Fruit fly (Drosophila melanogaster) whole organism, prepupa: ENCODE data around the gene Grip.
A peak's percentile ranks its signal among the peaks of the same experiment; 100 is the strongest.

ENCODE experiments used
- CG10631 ChIP-seq: fragments of 200-800 bp; sonication (Bioruptor generic); optimal IDR thresholded peaks from 2 replicates; lab custom pipeline; 2016; ENCODE audit warnings: missing biosample characterization, missing genetic modification characterization
- CG11294 ChIP-seq: fragments of 200-800 bp; sonication (Bioruptor generic); IDR thresholded peaks from 2 replicates; pipeline ENCODE4 v1.3.6; 2022; ENCODE audit warnings: missing biosample characterization, missing genetic modification characterization
- CG15336 ChIP-seq: fragments of 200-800 bp; sonication (Bioruptor generic); IDR thresholded peaks from 2 replicates; pipeline ENCODE4 v1.3.6; 2022; ENCODE audit warnings: missing biosample characterization, missing genetic modification characterization
- CG1621 ChIP-seq: fragments of 200-800 bp; sonication (Bioruptor generic); optimal IDR thresholded peaks from 3 replicates; lab custom pipeline; 2018; ENCODE audit warnings: missing biosample characterization, mild to moderate bottlenecking, missing genetic modification characterization
- CG16779 ChIP-seq: fragments of 200-800 bp; sonication (Bioruptor generic); optimal IDR thresholded peaks from 3 replicates; lab custom pipeline; 2017; ENCODE audit warnings: missing biosample characterization, mild to moderate bottlenecking, missing genetic modification characterization
- CG3032 ChIP-seq: fragments of 200-800 bp; optimal IDR thresholded peaks from 2 replicates; lab custom pipeline; 2019; ENCODE audit warnings: missing biosample characterization, mild to moderate bottlenecking, missing genetic modification characterization, moderate library complexity
- CG31627 ChIP-seq: fragments of 200-800 bp; sonication (Bioruptor generic); optimal IDR thresholded peaks from 3 replicates; lab custom pipeline; 2016; ENCODE audit warnings: missing biosample characterization, missing genetic modification characterization
- CG32006 ChIP-seq: fragments of 200-800 bp; sonication (Bioruptor generic); optimal IDR thresholded peaks from 3 replicates; lab custom pipeline; 2017; ENCODE audit warnings: missing biosample characterization, mild to moderate bottlenecking, missing genetic modification characterization
- CG34406 ChIP-seq: fragments of 200-800 bp; sonication (Bioruptor generic); optimal IDR thresholded peaks from 3 replicates; lab custom pipeline; 2016; ENCODE audit warnings: missing biosample characterization, missing genetic modification characterization
- CG3919 ChIP-seq: fragments of 200-800 bp; sonication (Bioruptor generic); optimal IDR thresholded peaks from 3 replicates; lab custom pipeline; 2016; ENCODE audit warnings: missing biosample characterization, missing genetic modification characterization
- CG6163 ChIP-seq: fragments of 200-800 bp; sonication (Bioruptor generic); IDR thresholded peaks from 3 replicates; pipeline ENCODE4 v1.3.6; 2022; ENCODE audit warnings: missing biosample characterization, missing genetic modification characterization
- CG6276 ChIP-seq: fragments of 200-800 bp; sonication (Bioruptor generic); optimal IDR thresholded peaks from 2 replicates; lab custom pipeline; 2017; ENCODE audit warnings: missing biosample characterization, mild to moderate bottlenecking, missing genetic modification characterization
- CG6792 ChIP-seq: fragments of 200-800 bp; sonication (Bioruptor generic); optimal IDR thresholded peaks from 3 replicates; lab custom pipeline; 2016; ENCODE audit warnings: missing biosample characterization, missing genetic modification characterization
- CG6808 ChIP-seq: fragments of 200-800 bp; sonication (Bioruptor generic); optimal IDR thresholded peaks from 3 replicates; lab custom pipeline; 2017; ENCODE audit warnings: missing biosample characterization, missing genetic modification characterization, mild to moderate bottlenecking, moderate library complexity, missing genetic modification reagents
- CG8119 ChIP-seq: fragments of 200-800 bp; sonication (Bioruptor generic); IDR thresholded peaks from 3 replicates; pipeline ENCODE4 v1.3.6; 2022; ENCODE audit warnings: missing biosample characterization, missing genetic modification characterization
- CG8319 ChIP-seq: fragments of 200-800 bp; sonication (Bioruptor generic); optimal IDR thresholded peaks from 3 replicates; lab custom pipeline; 2016; ENCODE audit warnings: missing biosample characterization, missing genetic modification characterization
- CG8632 ChIP-seq: fragments of 200-800 bp; sonication (Bioruptor generic); optimal IDR thresholded peaks from 3 replicates; lab custom pipeline; 2016; ENCODE audit warnings: missing biosample characterization, missing genetic modification characterization
- CG9139 ChIP-seq: fragments of 200-800 bp; sonication (Bioruptor generic); optimal IDR thresholded peaks from 3 replicates; lab custom pipeline; 2017; ENCODE audit warnings: missing biosample characterization, mild to moderate bottlenecking, missing genetic modification characterization
- Eip78C ChIP-seq: fragments of 200-800 bp; sonication (Bioruptor generic); peaks from one replicate; lab custom pipeline; 2016; ENCODE audit warnings: missing biosample characterization, missing genetic modification characterization
- Ets21C ChIP-seq: fragments of 200-800 bp; sonication (Bioruptor generic); optimal IDR thresholded peaks from 3 replicates; lab custom pipeline; 2016; ENCODE audit warnings: missing biosample characterization, missing genetic modification characterization
- Hr4 ChIP-seq: fragments of 200-800 bp; sonication (Bioruptor generic); optimal IDR thresholded peaks from 3 replicates; lab custom pipeline; 2016; ENCODE audit warnings: missing biosample characterization, missing genetic modification characterization
- Met ChIP-seq: fragments of 200-800 bp; sonication (Bioruptor generic); optimal IDR thresholded peaks from 3 replicates; lab custom pipeline; 2016; ENCODE audit warnings: missing biosample characterization, missing genetic modification characterization
- OdsH ChIP-seq: fragments of 200-800 bp; sonication (Bioruptor generic); optimal IDR thresholded peaks from 3 replicates; lab custom pipeline; 2016; ENCODE audit warnings: missing biosample characterization, missing genetic modification characterization
- Smox ChIP-seq: fragments of 200-800 bp; sonication (Bioruptor generic); optimal IDR thresholded peaks from 3 replicates; lab custom pipeline; 2016; ENCODE audit warnings: missing biosample characterization, missing genetic modification characterization
- Sox102F ChIP-seq: fragments of 200-800 bp; sonication (Bioruptor generic); optimal IDR thresholded peaks from 2 replicates; lab custom pipeline; 2016; ENCODE audit warnings: missing biosample characterization, mild to moderate bottlenecking, missing genetic modification characterization
- Sox14 ChIP-seq: fragments of 200-800 bp; sonication (Bioruptor generic); optimal IDR thresholded peaks from 3 replicates; lab custom pipeline; 2016; ENCODE audit warnings: missing biosample characterization, missing genetic modification characterization
- Sox15 ChIP-seq: fragments of 200-800 bp; sonication (Bioruptor generic); optimal IDR thresholded peaks from 3 replicates; lab custom pipeline; 2016; ENCODE audit warnings: missing biosample characterization, missing genetic modification characterization
- cyc ChIP-seq: fragments of 200-800 bp; sonication (Bioruptor generic); optimal IDR thresholded peaks from 3 replicates; lab custom pipeline; 2016; ENCODE audit warnings: missing biosample characterization, missing genetic modification characterization
- dsx ChIP-seq: fragments of 200-800 bp; optimal IDR thresholded peaks from 3 replicates; lab custom pipeline; 2019; ENCODE audit warnings: missing biosample characterization, mild to moderate bottlenecking, missing genetic modification characterization, moderate library complexity; ENCODE audit not compliant: poor library complexity, severe bottlenecking
- eg ChIP-seq: fragments of 200-800 bp; sonication (Bioruptor generic); IDR thresholded peaks from 3 replicates; pipeline ENCODE4 v1.3.6; 2022; ENCODE audit warnings: missing biosample characterization, missing genetic modification characterization
- esn ChIP-seq: fragments of 200-800 bp; sonication (Bioruptor generic); optimal IDR thresholded peaks from 2 replicates; lab custom pipeline; 2016; ENCODE audit warnings: missing biosample characterization, mild to moderate bottlenecking, missing genetic modification characterization, moderate library complexity
- fd85E ChIP-seq: fragments of 200-800 bp; sonication (Bioruptor generic); optimal IDR thresholded peaks from 3 replicates; lab custom pipeline; 2016; ENCODE audit warnings: missing biosample characterization, missing genetic modification characterization
- lz ChIP-seq: fragments of 200-800 bp; sonication (Bioruptor generic); optimal IDR thresholded peaks from 3 replicates; lab custom pipeline; 2016; ENCODE audit warnings: missing biosample characterization, missing genetic modification characterization
- salr ChIP-seq, 2 experiments: fragments of 200-800 bp; sonication (Bioruptor generic); optimal IDR thresholded peaks; 3 replicates each; lab custom pipeline; 2016 to 2018; ENCODE audit warnings: missing biosample characterization in 2 of 2, missing genetic modification characterization in 2 of 2, mild to moderate bottlenecking in 1 of 2
- spab ChIP-seq: fragments of 200-800 bp; sonication (Bioruptor generic); optimal IDR thresholded peaks from 2 replicates; lab custom pipeline; 2017; ENCODE audit warnings: missing biosample characterization, mild to moderate bottlenecking, missing genetic modification characterization, missing genetic modification reagents
- svp ChIP-seq: fragments of 200-800 bp; sonication (Bioruptor generic); peaks from one replicate; lab custom pipeline; 2016; ENCODE audit warnings: missing biosample characterization, missing genetic modification characterization
- topi ChIP-seq: fragments of 200-800 bp; sonication (Bioruptor generic); optimal IDR thresholded peaks from 3 replicates; lab custom pipeline; 2016; ENCODE audit warnings: missing biosample characterization, missing genetic modification characterization
- vri ChIP-seq: fragments of 200-800 bp; sonication (Bioruptor generic); optimal IDR thresholded peaks from 3 replicates; lab custom pipeline; 2016; ENCODE audit warnings: missing biosample characterization, mild to moderate bottlenecking, missing genetic modification characterization

Gene Grip

dm6 chrX:6031692-6032091 is 65.6 kb downstream of the Grip start (continued):
- TF ChIP-seq Smox (GFP tag; lab: Kevin White, UChicago), result peak; percentile 46
- TF ChIP-seq CG11294 (GFP tag; lab: Robert Waterston, UW), result no peak
- TF ChIP-seq salr (GFP tag; optimal IDR thresholded peaks at IDR 0.05; lab: Kevin White, UChicago), result no peak
- peak; percentile 5 for TF ChIP-seq Sox15 (GFP tag; lab: Kevin White, UChicago)
- TF ChIP-seq topi (GFP tag; lab: Kevin White, UChicago), result peak; percentile 66
- peak; percentile 17 for TF ChIP-seq CG8319 (GFP tag; lab: Kevin White, UChicago)
- peak; percentile 50 for TF ChIP-seq CG6792 (GFP tag; lab: Kevin White, UChicago)
- peak; percentile 49 for TF ChIP-seq Sox102F (GFP tag; lab: Kevin White, UChicago)
- peak; percentile 39 for TF ChIP-seq CG3032
- TF ChIP-seq fd85E (GFP tag; lab: Kevin White, UChicago), result no peak
- no peak for TF ChIP-seq eg (GFP tag; lab: Robert Waterston, UW)
- TF ChIP-seq CG10631 (GFP tag; lab: Kevin White, UChicago), result peak; percentile 35
- peak; percentile 38 for TF ChIP-seq CG1621 (tag; lab: Kevin White, UChicago)
- TF ChIP-seq CG32006 (GFP tag; lab: Kevin White, UChicago), result no peak
- TF ChIP-seq Sox14 (GFP tag; lab: Kevin White, UChicago), result peak; percentile 31
- no peak for TF ChIP-seq CG9139 (GFP tag; lab: Kevin White, UChicago)
- peak; percentile 79 for TF ChIP-seq svp (GFP tag; lab: Kevin White, UChicago)
- TF ChIP-seq CG8632 (GFP tag; lab: Kevin White, UChicago), result peak; percentile 21
- peak; percentile 52 for TF ChIP-seq lz (GFP tag; lab: Kevin White, UChicago)
- TF ChIP-seq dsx (GFP tag; lab: Kevin White, UChicago), result peak; percentile 17
- peak; percentile 50 for TF ChIP-seq CG6808
- peak; percentile 59 for TF ChIP-seq CG31627 (GFP tag; lab: Kevin White, UChicago)
- TF ChIP-seq Ets21C (GFP tag; lab: Kevin White, UChicago), result peak; percentile 28
- peak; percentile 66 for TF ChIP-seq cyc
- TF ChIP-seq esn (GFP tag; lab: Kevin White, UChicago), result peak; percentile 70

dm6 chrX:6032826-6033225 is 66.7 kb downstream of the Grip start:
- TF ChIP-seq CG16779 (tag; lab: Kevin White, UChicago), result no peak
- TF ChIP-seq, all 60 proteins: peak for 0

dm6 chrX:6034741-6035140 is 68.7 kb downstream of the Grip start:
- no peak for TF ChIP-seq CG15336 (GFP tag; lab: Robert Waterston, UW)
- no peak for TF ChIP-seq Hr4
- no peak for TF ChIP-seq vri (GFP tag; lab: Kevin White, UChicago)
- TF ChIP-seq CG31627 (GFP tag; lab: Kevin White, UChicago), result no peak
- TF ChIP-seq CG6163 (GFP tag; lab: Robert Waterston, UW), result no peak
- no peak for TF ChIP-seq eg (GFP tag; lab: Robert Waterston, UW)
- no peak for TF ChIP-seq Eip78C (GFP tag; lab: Kevin White, UChicago)
- no peak for TF ChIP-seq CG34406 (GFP tag; lab: Kevin White, UChicago)
- no peak for TF ChIP-seq OdsH (GFP tag; lab: Kevin White, UChicago)
- TF ChIP-seq esn (GFP tag; lab: Kevin White, UChicago), result no peak
- no peak for TF ChIP-seq CG6276
- no peak for TF ChIP-seq CG8119 (GFP tag; lab: Robert Waterston, UW)
- no peak for TF ChIP-seq CG3919
- TF ChIP-seq Met (GFP tag; lab: Kevin White, UChicago), result no peak

- peak; percentile 46 for TF ChIP-seq Eip78C (GFP tag; lab: Kevin White, UChicago)
- TF ChIP-seq fd85E (GFP tag; lab: Kevin White, UChicago), result no peak
- TF ChIP-seq spab (GFP tag; lab: Kevin White, UChicago), result no peak
Measured at dm6 chrX:6035359-6035758, 69.3 kb downstream of the Grip start.
